Worm (Caenorhabditis elegans): ENCODE measurements around the gene lmd-5.

DNA sequence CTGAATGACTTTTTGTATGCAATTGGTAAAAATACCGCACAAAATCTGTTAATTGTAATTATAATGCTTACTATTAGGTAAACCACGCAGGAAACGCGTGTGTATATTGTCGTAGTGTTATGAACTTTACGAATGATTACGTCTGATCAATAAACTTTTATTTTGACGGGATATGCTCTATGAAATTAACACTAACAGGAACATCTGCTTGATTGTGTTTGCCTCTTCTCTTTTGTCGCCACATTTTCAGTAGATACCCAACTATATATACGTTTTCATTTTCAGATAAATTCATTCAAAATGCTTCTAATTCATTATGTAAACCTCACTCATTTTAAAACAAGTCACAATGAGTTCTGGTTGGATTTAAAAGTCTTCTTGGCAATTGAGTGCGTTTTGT, 8.8 kb downstream of the lmd-5 start, which contains the start of gene sre-10:
- TF ChIP-seq fkh-10 (GFP tag; optimal IDR thresholded peaks at IDR 0.05) (no peak), dve-1 (tag; optimal IDR thresholded peaks at IDR 0.05) (no peak), pax-1 (tag; optimal IDR thresholded peaks at IDR 0.05) (no peak), sox-2 (GFP tag; IDR thresholded peaks at IDR 0.05) (no peak), pat-9 (tag; optimal IDR thresholded peaks at IDR 0.05) (no peak), tbx-7 (tag; optimal IDR thresholded peaks at IDR 0.05) (no peak), elt-2 (tag; optimal IDR thresholded peaks at IDR 0.05) (no peak), C38D4.7 (GFP tag; optimal IDR thresholded peaks at IDR 0.05) (no peak), pros-1 (tag; optimal IDR thresholded peaks at IDR 0.05) (no peak), ama-1 (optimal IDR thresholded peaks at IDR 0.05) (no peak), hlh-15 (tag; optimal IDR thresholded peaks at IDR 0.05) (no peak), tbx-2 (tag; optimal IDR thresholded peaks at IDR 0.05) (no peak), nfya-1 (tag; optimal IDR thresholded peaks at IDR 0.05) (no peak)
